Fruit fly (Drosophila melanogaster) whole organism, wandering third instar larva: Measurements from ENCODE around the gene CtIP.

ENCODE experiments used
- Abd-B ChIP-seq: fragments of >200 bp; optimal IDR thresholded peaks from 2 replicates; lab custom pipeline; 2017; ENCODE audit warnings: missing biosample characterization, missing genetic modification characterization
- CG32264 ChIP-seq: fragments of 200-800 bp; sonication (Bioruptor generic); optimal IDR thresholded peaks from 2 replicates; lab custom pipeline; 2016; ENCODE audit warnings: missing biosample characterization, missing genetic modification characterization
- CG9705 ChIP-seq: fragments of 200-800 bp; sonication (Bioruptor generic); optimal IDR thresholded peaks from 2 replicates; lab custom pipeline; 2018; ENCODE audit warnings: missing biosample characterization, mild to moderate bottlenecking, missing genetic modification characterization
- CrebA ChIP-seq: fragments of 200-800 bp; sonication (Bioruptor generic); optimal IDR thresholded peaks from 2 replicates; lab custom pipeline; 2016; ENCODE audit warnings: missing biosample characterization, mild to moderate bottlenecking, missing genetic modification characterization, borderline replicate concordance
- Dfd ChIP-seq: fragments of >200 bp; optimal IDR thresholded peaks from 2 replicates; lab custom pipeline; 2017; ENCODE audit warnings: missing biosample characterization, missing genetic modification characterization
- Dif ChIP-seq: fragments of 200-275, 200-300 bp; sonication (Bioruptor generic); optimal IDR thresholded peaks from 2 replicates; lab custom pipeline; 2018; ENCODE audit warnings: missing biosample characterization, missing genetic modification characterization; ENCODE audit not compliant: partially characterized antibody
- GATAd ChIP-seq: sonication (Bioruptor generic); optimal IDR thresholded peaks from 2 replicates; lab custom pipeline; 2016; ENCODE audit warnings: missing biosample characterization, missing genetic modification characterization
- HLH106 ChIP-seq: fragments of 200-800 bp; optimal IDR thresholded peaks from 3 replicates; lab custom pipeline; 2019; ENCODE audit warnings: missing biosample characterization, mild to moderate bottlenecking, missing genetic modification characterization, moderate library complexity
- Hnf4 ChIP-seq: fragments of 200-800 bp; sonication (Bioruptor generic); optimal IDR thresholded peaks from 2 replicates; lab custom pipeline; 2016; ENCODE audit warnings: missing biosample characterization, mild to moderate bottlenecking, missing genetic modification characterization
- Hr78 ChIP-seq: fragments of >200 bp; optimal IDR thresholded peaks from 2 replicates; lab custom pipeline; 2017; ENCODE audit warnings: missing biosample characterization, missing genetic modification characterization
- Hr83 ChIP-seq: fragments of 200-300 bp; sonication (Bioruptor generic); optimal IDR thresholded peaks from 2 replicates; lab custom pipeline; 2016; ENCODE audit warnings: missing biosample characterization, mild to moderate bottlenecking, missing genetic modification characterization, moderate library complexity; ENCODE audit not compliant: poor library complexity, severe bottlenecking
- Jra ChIP-seq: sonication (Bioruptor generic); optimal IDR thresholded peaks from 2 replicates; lab custom pipeline; 2016; ENCODE audit warnings: missing biosample characterization, missing genetic modification characterization
- Mio ChIP-seq: sonication (Bioruptor generic); optimal IDR thresholded peaks from 2 replicates; lab custom pipeline; 2016; ENCODE audit warnings: missing biosample characterization, missing genetic modification characterization
- N ChIP-seq: fragments of >200 bp; optimal IDR thresholded peaks from 2 replicates; lab custom pipeline; 2018; ENCODE audit warnings: missing biosample characterization, missing external identifiers, missing genetic modification characterization
- OdsH ChIP-seq: fragments of 200-800 bp; sonication (Bioruptor generic); optimal IDR thresholded peaks from 2 replicates; lab custom pipeline; 2016; ENCODE audit warnings: missing biosample characterization, mild to moderate bottlenecking, missing genetic modification characterization
- Rel ChIP-seq, 2 experiments: fragments of 200-800 bp; sonication (Bioruptor generic) in 1 of 2; optimal IDR thresholded peaks; 2 replicates in 1 of 2; 3 replicates in 1 of 2; lab custom pipeline; 2016 to 2019; ENCODE audit warnings: mild to moderate bottlenecking in 2 of 2, missing biosample characterization in 2 of 2, missing genetic modification characterization in 2 of 2, moderate library complexity in 1 of 2
- Sp1 ChIP-seq: fragments of 200-800 bp; sonication (Bioruptor generic); optimal IDR thresholded peaks from 3 replicates; lab custom pipeline; 2019; ENCODE audit warnings: missing biosample characterization, mild to moderate bottlenecking, missing genetic modification characterization, moderate library complexity
- Vsx2 ChIP-seq: fragments of 200-300, 225-300 bp; sonication (Bioruptor generic); optimal IDR thresholded peaks from 2 replicates; lab custom pipeline; 2018; ENCODE audit warnings: missing biosample characterization, missing genetic modification characterization; ENCODE audit not compliant: partially characterized antibody
- br ChIP-seq: fragments of 200-800 bp; sonication (Bioruptor generic); optimal IDR thresholded peaks from 2 replicates; lab custom pipeline; 2016; ENCODE audit warnings: missing biosample characterization, missing genetic modification characterization
- dl ChIP-seq, 2 experiments: fragments of 175-275, 200-275 bp in 1 of 2; fragments of 200-275 bp in 1 of 2; sonication (Bioruptor generic); optimal IDR thresholded peaks; lab custom pipeline; 2018; ENCODE audit warnings: mild to moderate bottlenecking in 2 of 2, missing biosample characterization in 2 of 2, missing genetic modification characterization in 2 of 2, moderate library complexity in 2 of 2; ENCODE audit not compliant: partially characterized antibody in 2 of 2, insufficient read depth in 1 of 2
- dsf ChIP-seq: sonication (Bioruptor generic); optimal IDR thresholded peaks from 2 replicates; lab custom pipeline; 2016; ENCODE audit warnings: missing biosample characterization, missing genetic modification characterization, borderline replicate concordance
- ey ChIP-seq: fragments of 200-800 bp; sonication (Bioruptor generic); optimal IDR thresholded peaks from 2 replicates; lab custom pipeline; 2016; ENCODE audit warnings: missing biosample characterization, missing genetic modification characterization
- foxo ChIP-seq, 2 experiments: fragments of 200-800 bp; sonication (Bioruptor generic); optimal IDR thresholded peaks; 2 replicates in 1 of 2; 3 replicates in 1 of 2; lab custom pipeline; 2016 to 2017; ENCODE audit warnings: missing biosample characterization in 2 of 2, missing genetic modification characterization in 2 of 2
- h ChIP-seq: fragments of 200-800 bp; sonication (Bioruptor generic); optimal IDR thresholded peaks from 3 replicates; lab custom pipeline; 2016; ENCODE audit warnings: missing biosample characterization, mild to moderate bottlenecking, missing genetic modification characterization
- jim ChIP-seq: fragments of 175-275, 200-325 bp; sonication (Bioruptor generic); optimal IDR thresholded peaks from 2 replicates; lab custom pipeline; 2016; ENCODE audit warnings: missing biosample characterization, mild to moderate bottlenecking, missing genetic modification characterization
- lola ChIP-seq: fragments of >200 bp; optimal IDR thresholded peaks from 2 replicates; lab custom pipeline; 2017; ENCODE audit warnings: missing biosample characterization, missing genetic modification characterization
- psq ChIP-seq: fragments of 200-800 bp; sonication (Bioruptor generic); optimal IDR thresholded peaks from 3 replicates; lab custom pipeline; 2017; ENCODE audit warnings: missing biosample characterization, mild to moderate bottlenecking, missing genetic modification characterization, moderate library complexity
- rgr ChIP-seq: fragments of 200-800 bp; sonication (Bioruptor generic); optimal IDR thresholded peaks from 3 replicates; lab custom pipeline; 2016; ENCODE audit warnings: missing biosample characterization, mild to moderate bottlenecking, missing genetic modification characterization
- sage ChIP-seq: fragments of 200-800 bp; sonication (Bioruptor generic); optimal IDR thresholded peaks from 2 replicates; lab custom pipeline; 2016; ENCODE audit warnings: missing biosample characterization, mild to moderate bottlenecking, missing genetic modification characterization
- sv ChIP-seq: fragments of 200-800 bp; sonication (Bioruptor generic); optimal IDR thresholded peaks from 3 replicates; lab custom pipeline; 2016; ENCODE audit warnings: missing biosample characterization, missing genetic modification characterization
- tai ChIP-seq: sonication (Bioruptor generic); optimal IDR thresholded peaks from 2 replicates; lab custom pipeline; 2016; ENCODE audit warnings: missing biosample characterization, missing genetic modification characterization
- usp ChIP-seq: fragments of >200 bp; optimal IDR thresholded peaks from 2 replicates; lab custom pipeline; 2017; ENCODE audit warnings: missing biosample characterization, missing genetic modification characterization
- woc ChIP-seq: sonication (Bioruptor generic); optimal IDR thresholded peaks from 2 replicates; lab custom pipeline; 2016; ENCODE audit warnings: missing biosample characterization, mild to moderate bottlenecking, missing genetic modification characterization

The CtIP gene

dm6 chr3L:20439772-20440171 lies 3.7 kb downstream of the CtIP start, which contains the start of gene Hpd:
Gene Hpd, minus strand, starts transcription at chr3L:20439872.
- TF ChIP-seq Dfd (GFP tag; lab: Kevin White, UChicago) (no peak), jim (GFP tag; lab: Kevin White, UChicago) (no peak), foxo (GFP tag; optimal IDR thresholded peaks at IDR 0.05; lab: Kevin White, UChicago) (no peak), rgr (no peak), CG32264 (GFP tag; lab: Kevin White, UChicago) (no peak), br (GFP tag; lab: Kevin White, UChicago) (no peak), CrebA (no peak), GATAd (no peak), Mio (no peak), Sp1 (GFP tag; lab: Kevin White, UChicago) (no peak), woc (no peak), Hr78 (no peak), h (no peak), lola (GFP tag; lab: Kevin White, UChicago) (no peak)

DNA sequence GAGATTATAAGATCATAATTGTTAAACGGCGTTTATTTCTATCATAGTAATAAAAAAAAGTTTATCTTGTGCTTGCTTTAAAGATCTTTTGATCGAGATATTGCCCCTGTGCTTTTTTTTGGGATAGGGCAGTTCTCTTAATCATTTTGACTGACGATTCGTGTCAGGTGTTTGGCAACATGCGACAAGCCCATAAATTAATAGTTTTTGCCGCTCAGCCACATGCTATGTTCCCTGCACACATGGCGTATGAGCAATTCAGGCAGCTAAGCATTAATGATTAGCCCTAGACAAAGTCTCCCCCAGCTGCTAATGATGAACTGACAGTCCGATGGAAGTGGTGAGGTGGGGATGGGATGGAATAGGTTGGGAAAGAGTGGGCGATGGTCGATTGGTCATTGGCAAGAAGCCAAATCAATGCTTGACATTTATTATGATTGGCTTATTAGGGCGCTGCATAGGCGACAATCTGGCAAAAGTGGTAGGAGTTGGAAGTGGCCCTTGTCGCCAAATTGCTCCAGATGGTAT lies 4.9 kb downstream of the CtIP start:
- TF ChIP-seq OdsH (GFP tag; lab: Kevin White, UChicago) (no peak), GATAd (no peak), psq (GFP tag; lab: Kevin White, UChicago) (no peak), dl (GFP tag; optimal IDR thresholded peaks at IDR 0.05; lab: Kevin White, UChicago; ENCODE audit: insufficient read depth in 1 of 2, partially characterized antibody in 2 of 2) (no peak), Dfd (GFP tag; lab: Kevin White, UChicago) (no peak), Abd-B (GFP tag; lab: Kevin White, UChicago) (no peak), woc (no peak), Dif (GFP tag; lab: Kevin White, UChicago) (no peak), tai (GFP tag; lab: Kevin White, UChicago) (no peak), Hr78 (no peak), Jra (GFP tag; lab: Kevin White, UChicago) (no peak), jim (GFP tag; lab: Kevin White, UChicago) (no peak)

- TF ChIP-seq foxo (GFP tag; optimal IDR thresholded peaks at IDR 0.05; lab: Kevin White, UChicago) = no peak
- TF ChIP-seq Vsx2 (GFP tag; lab: Kevin White, UChicago) = no peak
- TF ChIP-seq Hnf4 (GFP tag; lab: Kevin White, UChicago) = no peak
- no peak for TF ChIP-seq N (GFP tag; lab: Kevin White, UChicago)
- TF ChIP-seq Dfd (GFP tag; lab: Kevin White, UChicago) = no peak
- no peak for TF ChIP-seq lola (GFP tag; lab: Kevin White, UChicago)
- no peak for TF ChIP-seq CG32264 (GFP tag; lab: Kevin White, UChicago)
- TF ChIP-seq HLH106 (tag; lab: Kevin White, UChicago) = peak; percentile 78
- peak; percentile 85 for TF ChIP-seq Sp1 (GFP tag; lab: Kevin White, UChicago)
- no peak for TF ChIP-seq dsf (GFP tag; lab: Kevin White, UChicago)
- no peak for TF ChIP-seq Hr83
- TF ChIP-seq GATAd = no peak
- no peak for TF ChIP-seq Jra (GFP tag; lab: Kevin White, UChicago)
- TF ChIP-seq psq (GFP tag; lab: Kevin White, UChicago) = peak; percentile 64
- no peak for TF ChIP-seq sage (GFP tag; lab: Kevin White, UChicago)
- peak; percentile 58 for TF ChIP-seq CG9705
- TF ChIP-seq Mio = no peak
- TF ChIP-seq usp (GFP tag; lab: Kevin White, UChicago) = no peak
- peak; percentile 55 for TF ChIP-seq h
- no peak for TF ChIP-seq jim (GFP tag; lab: Kevin White, UChicago)
- peak; percentile 69 for TF ChIP-seq OdsH (GFP tag; lab: Kevin White, UChicago)
- TF ChIP-seq br (GFP tag; lab: Kevin White, UChicago) = no peak
- TF ChIP-seq tai (GFP tag; lab: Kevin White, UChicago) = no peak
- TF ChIP-seq Abd-B (GFP tag; lab: Kevin White, UChicago) = no peak
- no peak for TF ChIP-seq CrebA
- TF ChIP-seq Rel (GFP tag; optimal IDR thresholded peaks at IDR 0.05; lab: Kevin White, UChicago) = no peak
- peak; percentile 20 for TF ChIP-seq Rel (tag; optimal IDR thresholded peaks at IDR 0.05; lab: Kevin White, UChicago)
- TF ChIP-seq woc = peak; percentile 2
- peak; percentile 63 for TF ChIP-seq rgr
- peak; percentile 50 for TF ChIP-seq sv (GFP tag; lab: Kevin White, UChicago)
- no peak for TF ChIP-seq dl (GFP tag; optimal IDR thresholded peaks at IDR 0.05; lab: Kevin White, UChicago; ENCODE audit: insufficient read depth in 1 of 2, partially characterized antibody in 2 of 2)
- TF ChIP-seq ey = peak; percentile 1
Measured at dm6 chr3L:20441632-20442469, 5.8 kb downstream of the CtIP start, which contains the start of gene CG5910. Gene CG5910, plus strand, starts transcription at chr3L:20442419.
